Fruit fly (Drosophila melanogaster): ENCODE measurements around the gene CG32809.

The CG32809 gene

dm6 chrX:1623163-1623562 lies 69.4 kb downstream of the CG32809 start (continued):
- no peak for TF ChIP-seq Eip93F (GFP tag; optimal IDR thresholded peaks at IDR 0.05)
- TF ChIP-seq dac (GFP tag; optimal IDR thresholded peaks at IDR 0.05) = no peak
- TF ChIP-seq salr (GFP tag; optimal IDR thresholded peaks at IDR 0.05) = no peak
- TF ChIP-seq Smox (GFP tag; optimal IDR thresholded peaks at IDR 0.05) = no peak
- peak; percentile 3 for TF ChIP-seq Lpt (GFP tag; optimal IDR thresholded peaks at IDR 0.05)
- TF ChIP-seq CG6808 (GFP tag; optimal IDR thresholded peaks at IDR 0.05) = no peak
- TF ChIP-seq fd85E (GFP tag; optimal IDR thresholded peaks at IDR 0.05) = no peak
- TF ChIP-seq fd59A (GFP tag; optimal IDR thresholded peaks at IDR 0.05) = no peak
- no peak for TF ChIP-seq Sox15 (GFP tag; optimal IDR thresholded peaks at IDR 0.05)
- peak; percentile 3 for TF ChIP-seq net (GFP tag; optimal IDR thresholded peaks at IDR 0.05)
- TF ChIP-seq Blimp-1 (GFP tag; optimal IDR thresholded peaks at IDR 0.05) = peak; percentile 73
- TF ChIP-seq CG6163 (GFP tag; IDR thresholded peaks at IDR 0.05) = no peak
- no peak for TF ChIP-seq CG10631 (GFP tag; optimal IDR thresholded peaks at IDR 0.05)
- TF ChIP-seq CG3032 (tag; optimal IDR thresholded peaks at IDR 0.05) = no peak
- TF ChIP-seq topi (GFP tag; optimal IDR thresholded peaks at IDR 0.05) = no peak
- no peak for TF ChIP-seq CG32006 (GFP tag; optimal IDR thresholded peaks at IDR 0.05)
- TF ChIP-seq CG7368 (GFP tag; optimal IDR thresholded peaks at IDR 0.05) = no peak
- no peak for TF ChIP-seq CG11902 (GFP tag; optimal IDR thresholded peaks at IDR 0.05)
- no peak for TF ChIP-seq ss (GFP tag; optimal IDR thresholded peaks at IDR 0.05)
- TF ChIP-seq CG15336 (GFP tag; IDR thresholded peaks at IDR 0.05) = no peak
- no peak for TF ChIP-seq CG8119 (GFP tag; IDR thresholded peaks at IDR 0.05)
- no peak for TF ChIP-seq Eip75B (GFP tag; optimal IDR thresholded peaks at IDR 0.05)
- peak; percentile 16 for TF ChIP-seq vri (GFP tag; optimal IDR thresholded peaks at IDR 0.05)
- no peak for TF ChIP-seq OdsH (GFP tag; optimal IDR thresholded peaks at IDR 0.05)
- no peak for TF ChIP-seq spab (GFP tag; optimal IDR thresholded peaks at IDR 0.05)
- no peak for TF ChIP-seq Sox14 (GFP tag; optimal IDR thresholded peaks at IDR 0.05)

All from whole organism, prepupa.